Fruit fly (Drosophila melanogaster) whole organism, pupa: ENCODE results near the gene ksh.

Experiments
- CG32121 ChIP-seq: fragments of 200-800 bp; sonication (Bioruptor generic); IDR thresholded peaks from 2 replicates; pipeline ENCODE4 v1.3.6; 2022; ENCODE audit warnings: missing biosample characterization, missing genetic modification characterization
- EcR ChIP-seq: fragments of 200-800 bp; sonication (Bioruptor generic); optimal IDR thresholded peaks from 3 replicates; lab custom pipeline; 2019; ENCODE audit warnings: missing biosample characterization, missing genetic modification characterization, mild to moderate bottlenecking, moderate library complexity, missing genetic modification reagents
- fd96Ca ChIP-seq: fragments of 200-800 bp; sonication (Bioruptor generic); IDR thresholded peaks from 3 replicates; pipeline ENCODE4 v1.3.6; 2022; ENCODE audit warnings: missing biosample characterization, missing genetic modification characterization
- gl ChIP-seq: fragments of 200-800 bp; sonication (Bioruptor generic); optimal IDR thresholded peaks from 2 replicates; lab custom pipeline; 2018; ENCODE audit warnings: missing biosample characterization, mild to moderate bottlenecking, missing genetic modification characterization
- rn ChIP-seq: fragments of 200-800 bp; sonication (Bioruptor generic); IDR thresholded peaks from 2 replicates; pipeline ENCODE4 v1.3.6; 2022; ENCODE audit warnings: missing biosample characterization, missing genetic modification characterization

dm6 chrX:19521753-19522383 lies 27.1 kb upstream of the ksh start, which contains the start of the genes Idh3a and CoRest:
- TF ChIP-seq CG32121 (GFP tag; lab: Robert Waterston, UW) (no peak), EcR (GFP tag; lab: Kevin White, UChicago) (no peak), gl (tag; lab: Kevin White, UChicago) (no peak), rn (no peak), fd96Ca (no peak)
